Worm (Caenorhabditis elegans) whole organism, mixed stage, embryonic: ENCODE measurements around the gene hsp-43.

Source experiments
- unc-39 ChIP-seq: fragments of 150-350 bp; optimal IDR thresholded peaks from 2 replicates; lab custom pipeline; 2014; ENCODE audit warnings: missing biosample characterization, missing genetic modification characterization
- ztf-11 ChIP-seq: fragments of 150-350 bp; optimal IDR thresholded peaks from 2 replicates; lab custom pipeline; 2014; ENCODE audit warnings: missing biosample characterization, missing genetic modification characterization

DNA sequence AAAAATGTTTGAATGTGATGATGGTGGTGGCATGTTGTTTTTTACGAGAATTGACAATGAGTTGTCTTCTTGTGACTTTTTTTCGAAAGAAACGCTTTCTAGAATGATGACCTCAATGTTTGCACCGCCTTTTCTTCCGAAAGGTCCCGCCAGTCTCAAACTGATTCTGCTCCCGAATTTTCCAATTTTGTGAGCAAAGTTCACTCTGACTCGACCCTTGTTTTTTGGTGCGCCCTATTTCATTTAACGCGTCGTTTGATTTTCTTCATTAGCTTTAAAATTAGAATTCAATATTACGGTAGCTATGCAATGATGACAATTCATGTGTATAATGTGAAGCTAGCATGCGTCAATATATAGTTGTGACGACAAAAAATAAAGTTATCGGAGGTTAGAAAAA lies 4.7 kb downstream of the hsp-43 start, which contains the start of gene lite-1:
- TF ChIP-seq unc-39 (tag; lab: Kevin White, UChicago) (no peak), ztf-11 (tag; lab: Kevin White, UChicago) (no peak)
